Worm (Caenorhabditis elegans): ENCODE results near the gene Y22F5A.11.

Gene Y22F5A.11

DNA sequence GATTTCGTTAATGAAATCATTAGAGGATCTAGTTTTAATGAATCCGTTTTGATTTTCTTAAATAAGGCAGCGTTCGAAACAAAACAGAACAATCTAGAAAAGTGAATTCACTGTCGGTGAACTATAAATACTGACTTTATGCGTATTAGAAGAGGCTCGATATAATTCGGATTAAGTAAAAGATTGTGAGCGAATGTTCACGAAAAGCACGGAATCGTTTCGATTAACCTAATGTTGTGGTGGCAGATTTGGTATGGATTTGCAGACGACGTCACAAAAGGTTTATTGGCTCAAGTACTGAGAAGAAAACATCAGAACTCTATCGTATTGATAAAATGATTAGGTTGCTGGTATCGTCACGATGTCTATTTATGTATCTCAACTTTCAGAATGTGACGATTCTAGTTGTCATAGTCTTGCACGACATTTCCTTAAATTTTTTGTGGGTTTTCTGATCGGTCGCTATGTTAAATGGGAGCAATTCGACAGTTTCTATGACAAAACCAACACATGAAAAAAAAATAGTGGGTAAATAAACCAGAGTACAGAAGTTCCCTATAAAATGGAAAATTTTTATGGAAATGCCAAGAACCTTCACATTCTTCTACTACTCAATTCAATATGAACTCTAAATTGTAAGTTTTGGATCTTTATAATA lies 46.1 kb downstream of the Y22F5A.11 start, which contains the start of the genes pyt-1 and fipr-7:
TSS of gene pyt-1 (minus strand) at position 101 of the 658 bp plus-strand sequence.
TSS of gene fipr-7 (plus strand) at position 608 of the 658 bp plus-strand sequence.
- no peak for TF ChIP-seq dmd-6 (GFP tag; IDR thresholded peaks at IDR 0.05)

DNA sequence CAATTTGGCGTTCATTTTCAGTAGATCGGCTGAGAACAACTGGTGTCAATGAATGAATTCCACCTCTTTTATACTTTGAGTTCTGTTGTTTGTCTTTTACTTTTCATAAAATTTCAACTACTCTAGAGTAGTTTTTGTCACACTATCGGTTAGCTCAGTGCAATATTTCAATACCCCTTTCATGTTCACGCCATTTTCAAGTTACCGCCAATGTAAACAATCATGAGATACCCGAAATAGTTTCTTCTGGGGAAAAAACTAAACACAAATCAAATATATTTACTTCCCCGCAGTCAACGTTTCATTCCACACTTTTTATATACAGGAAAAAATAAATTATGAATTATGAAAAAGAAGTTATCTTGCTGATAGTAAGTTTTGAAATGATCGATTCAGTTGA lies 47.1 kb downstream of the Y22F5A.11 start, which contains the start of gene fipr-4:
TSS of gene fipr-4 (minus strand) at position 101 of the 400 bp plus-strand sequence.
- TF ChIP-seq vab-7 (GFP tag; IDR thresholded peaks at IDR 0.05) (no peak), F49E8.2 (tag; optimal IDR thresholded peaks at IDR 0.05; ENCODE audit: borderline replicate concordance) (no peak), lin-15B (tag; optimal IDR thresholded peaks at IDR 0.05) (no peak), saeg-2 (GFP tag; IDR thresholded peaks at IDR 0.05) (no peak), nhr-6 (tag; optimal IDR thresholded peaks at IDR 0.05) (no peak), daf-8 (GFP tag; IDR thresholded peaks at IDR 0.05) (no peak), hmg-1.1 (GFP tag; IDR thresholded peaks at IDR 0.05) (no peak), ceh-82 (tag; optimal IDR thresholded peaks at IDR 0.05) (no peak), daf-16 (GFP tag; optimal IDR thresholded peaks at IDR 0.05) (no peak), daf-16 (tag; optimal IDR thresholded peaks at IDR 0.05) (no peak), T26A8.4 (GFP tag; IDR thresholded peaks at IDR 0.05) (no peak), skn-1 (tag; optimal IDR thresholded peaks at IDR 0.05) (no peak), nhr-11 (tag; optimal IDR thresholded peaks at IDR 0.05) (no peak), snpc-4 (tag; optimal IDR thresholded peaks at IDR 0.05) (no peak)

- TF ChIP-seq Y5F2A.4 (GFP tag; optimal IDR thresholded peaks at IDR 0.05), result no peak
- no peak for TF ChIP-seq zfp-2 (tag; optimal IDR thresholded peaks at IDR 0.05)
Measured at ce11 chrV:10227333-10227732, 48.1 kb downstream of the Y22F5A.11 start, which contains the start of gene ttr-19. ttr-19 (minus strand) TSS chrV:10227433.

DNA sequence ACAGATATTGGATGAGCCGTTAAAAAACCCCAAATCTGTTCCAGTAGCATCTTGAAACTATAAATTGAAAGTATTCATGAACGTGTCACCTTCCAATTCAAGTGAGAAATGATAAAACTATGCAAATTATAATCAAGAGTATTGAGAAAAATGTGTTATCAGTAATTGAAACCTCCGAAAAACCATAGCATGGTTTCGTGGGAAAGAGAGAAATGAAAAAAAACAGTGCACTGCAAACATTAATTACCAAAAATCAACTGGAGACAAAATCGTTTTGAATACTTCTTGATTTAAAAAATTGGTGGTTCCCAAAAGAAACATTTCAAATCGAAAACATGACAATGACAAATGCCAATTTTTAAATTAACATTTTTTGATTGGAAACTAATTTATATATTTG lies 49.8 kb downstream of the Y22F5A.11 start, which contains the start of gene daf-36:
TSS of gene daf-36 (minus strand) at position 101 of the 400 bp plus-strand sequence.
- no peak for TF ChIP-seq spr-1 (tag; optimal IDR thresholded peaks at IDR 0.05)
- no peak for TF ChIP-seq aha-1 (tag)
- TF ChIP-seq nhr-28 (tag; optimal IDR thresholded peaks at IDR 0.05), result peak; percentile 39
- TF ChIP-seq php-3 (GFP tag; IDR thresholded peaks at IDR 0.05), result no peak
- TF ChIP-seq ceh-28 (tag; optimal IDR thresholded peaks at IDR 0.05), result no peak
- TF ChIP-seq lsy-2 (tag; optimal IDR thresholded peaks at IDR 0.05), result no peak
- no peak for TF ChIP-seq nhr-6 (tag; optimal IDR thresholded peaks at IDR 0.05)
- TF ChIP-seq zag-1 (tag; optimal IDR thresholded peaks at IDR 0.05), result no peak

All from whole organism, L4 larva.